1 worm cellular context compared by ENCODE assay signal in the genomic region with DNA sequence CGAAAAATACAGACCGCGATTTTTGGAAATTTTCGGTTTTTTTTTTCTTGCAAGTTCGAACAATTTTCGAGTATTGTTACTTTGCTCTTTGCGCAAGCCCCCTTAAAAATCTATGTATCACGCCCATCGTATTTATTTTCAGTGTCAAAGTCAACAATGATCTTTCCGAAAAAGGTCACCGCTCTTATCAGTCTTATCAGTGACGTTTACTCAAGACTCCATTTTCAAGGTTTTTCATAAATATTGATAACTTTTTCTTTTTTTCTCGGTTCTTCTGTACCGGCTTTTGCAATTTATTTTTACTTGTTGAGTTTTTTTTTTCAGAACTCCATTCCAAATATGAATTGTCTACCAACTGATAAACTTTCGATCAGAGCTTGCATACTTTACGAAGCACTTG.
TF ChIP-seq lines count a peak whose summit lies in the region.

Gene fbxa-190 (plus strand): TSS at position 325 of the 400 bp plus-strand sequence.

TF ChIP-seq in whole organism, L4 larva, 104 proteins besides CTCF, POLR2A, EP300 and RAD21 (continued from another document):
- TF ChIP-seq daf-8 (GFP tag; IDR thresholded peaks at IDR 0.05; lab: Robert Waterston, UW) (no peak), pqm-1 (tag; optimal IDR thresholded peaks at IDR 0.05; lab: Kevin White, UChicago) (peak; percentile 58), nhr-41 (GFP tag; IDR thresholded peaks at IDR 0.05; lab: Robert Waterston, UW) (no peak), Y75B8A.6 (GFP tag; IDR thresholded peaks at IDR 0.05; lab: Robert Waterston, UW) (no peak), zag-1 (tag; optimal IDR thresholded peaks at IDR 0.05; lab: Kevin White, UChicago) (no peak), lir-3 (tag; optimal IDR thresholded peaks at IDR 0.05; lab: Kevin White, UChicago) (no peak), ceh-62 (tag; optimal IDR thresholded peaks at IDR 0.05; lab: Kevin White, UChicago) (no peak), daf-16 (GFP tag; optimal IDR thresholded peaks at IDR 0.05; lab: Kevin White, UChicago) (no peak), daf-16 (tag; optimal IDR thresholded peaks at IDR 0.05; lab: Kevin White, UChicago) (peak; percentile 87), nhr-6 (tag; optimal IDR thresholded peaks at IDR 0.05; lab: Kevin White, UChicago) (no peak), sdz-12 (GFP tag; optimal IDR thresholded peaks at IDR 0.05; lab: Kevin White, UChicago) (no peak), nhr-25 (tag; optimal IDR thresholded peaks at IDR 0.05; lab: Kevin White, UChicago; ENCODE audit: borderline replicate concordance, insufficient read depth) (no peak), nhr-42 (GFP tag; IDR thresholded peaks at IDR 0.05; lab: Robert Waterston, UW) (no peak), mdt-29 (GFP tag; IDR thresholded peaks at IDR 0.05; lab: Robert Waterston, UW) (no peak), fos-1 (tag; optimal IDR thresholded peaks at IDR 0.05; lab: Kevin White, UChicago) (no peak), nhr-10 (tag; optimal IDR thresholded peaks at IDR 0.05; lab: Kevin White, UChicago) (no peak), mxl-3 (GFP tag; optimal IDR thresholded peaks at IDR 0.05; lab: Kevin White, UChicago) (no peak), hlh-11 (tag; optimal IDR thresholded peaks at IDR 0.05; lab: Kevin White, UChicago) (no peak), set-16 (GFP tag; IDR thresholded peaks at IDR 0.05; lab: Robert Waterston, UW) (no peak), aha-1 (tag; lab: Kevin White, UChicago) (no peak), daf-12 (tag; optimal IDR thresholded peaks at IDR 0.05; lab: Kevin White, UChicago) (no peak), dve-1 (tag; optimal IDR thresholded peaks at IDR 0.05; lab: Kevin White, UChicago; ENCODE audit: insufficient read depth) (peak; percentile 4), unc-39 (tag; optimal IDR thresholded peaks at IDR 0.05; lab: Kevin White, UChicago) (no peak)
TF ChIP-seq in whole organism, L4 larva: peak in this region for 5.
